Worm (Caenorhabditis elegans): ENCODE results near the gene srh-122.

srh-122 gene

ce11 chrV:15415951-15416350, 38.1 kb upstream of the srh-122 start, which contains the start of gene srh-265:
Gene srh-265 (plus strand): TSS chrV:15416251.
- no peak for TF ChIP-seq nhr-232 (tag; optimal IDR thresholded peaks at IDR 0.05)
- no peak for TF ChIP-seq fkh-6 (tag; optimal IDR thresholded peaks at IDR 0.05)
- TF ChIP-seq hlh-13 (GFP tag; optimal IDR thresholded peaks at IDR 0.05) = no peak
- no peak for TF ChIP-seq F13H6.1 (tag; optimal IDR thresholded peaks at IDR 0.05)
- TF ChIP-seq lim-6 (tag; optimal IDR thresholded peaks at IDR 0.05) = no peak
- TF ChIP-seq ceh-18 (tag; optimal IDR thresholded peaks at IDR 0.05) = no peak
- TF ChIP-seq mec-3 (tag; optimal IDR thresholded peaks at IDR 0.05; ENCODE audit: borderline replicate concordance) = no peak
- no peak for TF ChIP-seq ztf-16 (tag; optimal IDR thresholded peaks at IDR 0.05)
- no peak for TF ChIP-seq nfya-1 (tag; optimal IDR thresholded peaks at IDR 0.05)
- TF ChIP-seq sdc-2 (tag; optimal IDR thresholded peaks at IDR 0.05) = no peak
- no peak for TF ChIP-seq dve-1 (tag; optimal IDR thresholded peaks at IDR 0.05)
- no peak for TF ChIP-seq pag-3 (tag; optimal IDR thresholded peaks at IDR 0.05; ENCODE audit: borderline replicate concordance)
- TF ChIP-seq dmd-4 (tag; optimal IDR thresholded peaks at IDR 0.05; ENCODE audit: borderline replicate concordance) = no peak
- no peak for TF ChIP-seq sox-2 (GFP tag; IDR thresholded peaks at IDR 0.05)
- no peak for TF ChIP-seq tbx-7 (tag; optimal IDR thresholded peaks at IDR 0.05)
- no peak for TF ChIP-seq ceh-45 (GFP tag; IDR thresholded peaks at IDR 0.05)
- TF ChIP-seq ref-2 (tag; optimal IDR thresholded peaks at IDR 0.05) = no peak
- TF ChIP-seq nhr-11 (tag; optimal IDR thresholded peaks at IDR 0.05) = no peak

- TF ChIP-seq tbx-2 (tag; optimal IDR thresholded peaks at IDR 0.05) = no peak
- no peak for TF ChIP-seq npax-4 (tag; optimal IDR thresholded peaks at IDR 0.05)
- no peak for TF ChIP-seq K09A11.1 (tag; optimal IDR thresholded peaks at IDR 0.05; ENCODE audit: insufficient read depth)
- TF ChIP-seq ceh-19 (GFP tag; optimal IDR thresholded peaks at IDR 0.05) = no peak
- no peak for TF ChIP-seq unc-42 (tag; optimal IDR thresholded peaks at IDR 0.05)
- TF ChIP-seq pqm-1 (tag; optimal IDR thresholded peaks at IDR 0.05) = no peak
- TF ChIP-seq lin-11 (tag; optimal IDR thresholded peaks at IDR 0.05) = no peak
- no peak for TF ChIP-seq ceh-48 (tag; optimal IDR thresholded peaks at IDR 0.05)
Observed at ce11 chrV:15413847-15414246, 36.0 kb upstream of the srh-122 start, which contains the start of gene srh-264. Gene srh-264 (plus strand): TSS chrV:15414147.

- no peak for TF ChIP-seq lim-6 (tag; optimal IDR thresholded peaks at IDR 0.05)
- TF ChIP-seq pqm-1 (tag; optimal IDR thresholded peaks at IDR 0.05) = no peak
- no peak for TF ChIP-seq ets-4 (tag; optimal IDR thresholded peaks at IDR 0.05)
- TF ChIP-seq rnt-1 (tag; optimal IDR thresholded peaks at IDR 0.05) = no peak
- TF ChIP-seq unc-42 (tag; optimal IDR thresholded peaks at IDR 0.05) = no peak
- TF ChIP-seq hlh-8 (tag; optimal IDR thresholded peaks at IDR 0.05) = no peak
- no peak for TF ChIP-seq elt-2 (tag; optimal IDR thresholded peaks at IDR 0.05)
- TF ChIP-seq ztf-16 (tag; optimal IDR thresholded peaks at IDR 0.05) = no peak
Observed at ce11 chrV:15412625-15413024, 34.8 kb upstream of the srh-122 start, which contains the start of gene srbc-63. Gene srbc-63 (minus strand): TSS chrV:15412725.

- no peak for TF ChIP-seq lim-6 (tag; optimal IDR thresholded peaks at IDR 0.05)
- no peak for TF ChIP-seq nhr-232 (tag; optimal IDR thresholded peaks at IDR 0.05)
- no peak for TF ChIP-seq hlh-30 (tag; optimal IDR thresholded peaks at IDR 0.05; ENCODE audit: insufficient read depth)
- no peak for TF ChIP-seq fkh-10 (GFP tag; optimal IDR thresholded peaks at IDR 0.05)
Observed at ce11 chrV:15406928-15407327, 29.1 kb upstream of the srh-122 start, which contains the start of gene srh-257. Gene srh-257 (plus strand): TSS chrV:15407228.

DNA sequence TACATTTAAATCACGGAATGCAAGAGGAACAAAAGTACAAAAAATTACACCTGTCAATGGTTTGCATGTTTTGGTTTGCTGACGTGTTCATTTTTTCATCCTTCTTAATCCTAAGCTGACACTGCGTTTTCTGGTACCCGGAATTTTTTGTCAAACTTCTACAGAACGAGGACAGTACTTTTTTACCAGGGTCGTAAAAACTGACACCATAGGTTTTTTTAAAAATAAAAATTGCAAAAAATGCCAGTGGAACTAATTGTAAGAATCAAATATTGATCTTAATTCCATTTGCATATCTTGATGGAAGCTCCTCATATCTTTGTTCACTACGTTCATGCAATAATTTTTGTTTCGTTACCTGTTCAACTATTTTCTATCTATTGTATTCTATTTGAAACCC, 27.1 kb upstream of the srh-122 start, which contains the start of gene srh-258:
Gene srh-258 (plus strand): TSS at position 301 of the 400 bp plus-strand sequence.
- TF ChIP-seq hlh-8 (tag; optimal IDR thresholded peaks at IDR 0.05) = no peak
- TF ChIP-seq pha-2 (tag; optimal IDR thresholded peaks at IDR 0.05) = no peak
- TF ChIP-seq ceh-6 (GFP tag; optimal IDR thresholded peaks at IDR 0.05) = no peak
- TF ChIP-seq fkh-10 (GFP tag; optimal IDR thresholded peaks at IDR 0.05) = no peak
- TF ChIP-seq ceh-2 (tag; optimal IDR thresholded peaks at IDR 0.05) = no peak
- TF ChIP-seq madf-2 (tag; optimal IDR thresholded peaks at IDR 0.05) = no peak
- TF ChIP-seq gmeb-2 (tag; optimal IDR thresholded peaks at IDR 0.05) = no peak
- TF ChIP-seq ceh-45 (GFP tag; IDR thresholded peaks at IDR 0.05) = no peak
- no peak for TF ChIP-seq lin-11 (tag; optimal IDR thresholded peaks at IDR 0.05)
- TF ChIP-seq fax-1 (tag; optimal IDR thresholded peaks at IDR 0.05) = no peak
- TF ChIP-seq npax-4 (tag; optimal IDR thresholded peaks at IDR 0.05) = no peak
- TF ChIP-seq ceh-19 (GFP tag; optimal IDR thresholded peaks at IDR 0.05) = no peak
- no peak for TF ChIP-seq ceh-18 (tag; optimal IDR thresholded peaks at IDR 0.05)
- TF ChIP-seq sox-2 (GFP tag; IDR thresholded peaks at IDR 0.05) = no peak
